Fruit fly (Drosophila melanogaster): ENCODE data around the gene CG33493.

CG33493 gene

DNA sequence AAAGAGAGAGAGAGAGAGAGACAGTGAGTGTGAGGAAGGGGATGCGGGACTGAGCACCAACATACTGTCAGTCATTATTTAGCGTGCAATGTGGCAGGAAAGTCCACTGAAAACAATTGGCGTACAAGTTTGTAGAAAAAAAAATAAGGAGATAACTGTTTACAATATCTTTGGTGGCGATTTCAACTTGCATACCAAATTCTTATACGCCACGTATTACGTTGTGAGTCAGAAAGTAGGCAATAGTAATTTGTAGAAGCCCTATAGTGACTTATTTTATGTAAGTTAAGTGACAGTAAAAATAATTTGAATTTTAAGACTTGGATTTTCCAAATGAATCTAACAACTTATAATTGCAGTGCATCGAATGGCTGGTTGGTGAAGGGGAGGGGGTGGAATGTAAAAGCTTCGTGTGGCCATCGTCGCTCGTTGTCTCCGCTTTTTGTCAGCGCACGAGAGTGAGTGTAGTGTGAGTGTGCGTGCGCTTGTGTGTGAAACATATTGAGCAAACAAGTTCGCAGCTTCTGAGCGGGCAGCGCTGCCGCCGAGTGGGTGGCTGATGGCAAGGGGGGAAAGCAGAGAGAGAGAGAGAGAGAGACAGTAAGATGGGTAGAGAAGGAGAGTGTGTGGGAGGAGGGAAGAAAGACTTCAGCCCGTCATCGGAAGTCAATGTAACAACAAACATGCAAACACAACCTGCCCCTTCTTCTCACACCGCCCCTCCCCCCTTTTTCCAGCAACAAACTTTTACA, 46.9 kb upstream of the CG33493 start (continued):
- TF ChIP-seq Atf-2 (GFP tag; optimal IDR thresholded peaks at IDR 0.05) = peak; percentile 89
- peak; percentile 50 to 89 for TF ChIP-seq bsh (GFP tag; optimal IDR thresholded peaks at IDR 0.05)
- peak; percentile 94 for TF ChIP-seq repo (GFP tag; optimal IDR thresholded peaks at IDR 0.05)
- no peak; the same call in 1 of the 2 replicates for TF ChIP-seq bbx (GFP tag; IDR thresholded peaks at IDR 0.05; ENCODE audit: partially characterized antibody)
- peak; percentile 97 for TF ChIP-seq CG5180 (GFP tag; optimal IDR thresholded peaks at IDR 0.05)
- peak; percentile 41 for TF ChIP-seq exex (tag; optimal IDR thresholded peaks at IDR 0.05)
- TF ChIP-seq CG3847 (GFP tag; IDR thresholded peaks at IDR 0.05) = peak; percentile 89
- TF ChIP-seq sqz (GFP tag; optimal IDR thresholded peaks at IDR 0.05) = peak; percentile 79
- TF ChIP-seq CG7357 (GFP tag; IDR thresholded peaks at IDR 0.05) = peak; percentile 89
- TF ChIP-seq trh (GFP tag; optimal IDR thresholded peaks at IDR 0.05) = peak; percentile 80
- TF ChIP-seq sr (GFP tag; IDR thresholded peaks at IDR 0.05) = peak; percentile 96
- peak; percentile 77 for TF ChIP-seq ara (GFP tag; IDR thresholded peaks at IDR 0.05)
- TF ChIP-seq CG34376 (GFP tag; optimal IDR thresholded peaks at IDR 0.05) = peak; percentile 76
- TF ChIP-seq peb (GFP tag; IDR thresholded peaks at IDR 0.05) = peak; percentile 81; the same call in 1 of the 2 replicates
- peak; percentile 11 for TF ChIP-seq pzg (GFP tag; optimal IDR thresholded peaks at IDR 0.05)
- TF ChIP-seq CG1647 (GFP tag; optimal IDR thresholded peaks at IDR 0.05) = peak; percentile 91
- TF ChIP-seq ab (GFP tag; optimal IDR thresholded peaks at IDR 0.05) = peak; percentile 83
- TF ChIP-seq ftz-f1 (GFP tag; optimal IDR thresholded peaks at IDR 0.05) = peak; percentile 23
- TF ChIP-seq Dip2 (GFP tag; IDR thresholded peaks at IDR 0.05) = peak; percentile 32; the same call in 1 of the 2 replicates
- peak; percentile 56; the same call in 1 of the 2 replicates for TF ChIP-seq NFAT (GFP tag; IDR thresholded peaks at IDR 0.05)
- peak; percentile 92 for TF ChIP-seq CG14710 (tag; optimal IDR thresholded peaks at IDR 0.05)
- TF ChIP-seq Dfd (GFP tag; optimal IDR thresholded peaks at IDR 0.05) = no peak
- peak; percentile 88 for TF ChIP-seq ATbp (GFP tag; optimal IDR thresholded peaks at IDR 0.05)
- peak; percentile 92 for TF ChIP-seq CG8478 (optimal IDR thresholded peaks at IDR 0.05)
- peak; percentile 88 for TF ChIP-seq Mrtf (GFP tag; IDR thresholded peaks at IDR 0.05)
- peak; percentile 86 for TF ChIP-seq Dip3 (GFP tag; optimal IDR thresholded peaks at IDR 0.05)
- TF ChIP-seq so (GFP tag; IDR thresholded peaks at IDR 0.05) = peak; percentile 91; the same call in 2 of the 3 replicates
- no peak for TF ChIP-seq Opbp (GFP tag; IDR thresholded peaks at IDR 0.05; ENCODE audit: partially characterized antibody)
- TF ChIP-seq gt (GFP tag; IDR thresholded peaks at IDR 0.05) = peak; percentile 67; the same call in 1 of the 2 replicates
- peak; percentile 97 for TF ChIP-seq CG7839 (tag; optimal IDR thresholded peaks at IDR 0.05)
- TF ChIP-seq ssp (GFP tag; IDR thresholded peaks at IDR 0.05) = peak; percentile 83; the same call in 1 of the 2 replicates
- peak; percentile 67 for TF ChIP-seq Nf-YB (GFP tag; optimal IDR thresholded peaks at IDR 0.05)
- TF ChIP-seq knrl (GFP tag; IDR thresholded peaks at IDR 0.05; ENCODE audit: partially characterized antibody) = peak; percentile 30; the same call in 1 of the 3 replicates
- TF ChIP-seq oc (tag; optimal IDR thresholded peaks at IDR 0.05) = peak; percentile 70
- peak; percentile 70 for TF ChIP-seq CG10431 (GFP tag; optimal IDR thresholded peaks at IDR 0.05)
- peak; percentile 87 for TF ChIP-seq CG13775 (GFP tag; optimal IDR thresholded peaks at IDR 0.05)
- TF ChIP-seq nau (GFP tag; optimal IDR thresholded peaks at IDR 0.05) = peak; percentile 95
- TF ChIP-seq CG6654 (GFP tag; optimal IDR thresholded peaks at IDR 0.05) = peak; percentile 87
- peak; percentile 61 for TF ChIP-seq CG31365 (tag; optimal IDR thresholded peaks at IDR 0.05)
- peak; percentile 97 for TF ChIP-seq CG7556 (GFP tag; optimal IDR thresholded peaks at IDR 0.05)
- 0 out of 2 replicates have a peak, but pooled peaks have one; percentile 49 for TF ChIP-seq chm (GFP tag; IDR thresholded peaks at IDR 0.05)
- peak; percentile 88 to 91 for TF ChIP-seq chif (GFP tag; optimal IDR thresholded peaks at IDR 0.05)
- no peak for TF ChIP-seq sc (optimal IDR thresholded peaks at IDR 0.05)
- TF ChIP-seq sc (GFP tag; optimal IDR thresholded peaks at IDR 0.05) = peak; percentile 80
- peak; percentile 85 for TF ChIP-seq CG6854 (GFP tag; optimal IDR thresholded peaks at IDR 0.05)
- TF ChIP-seq CG9797 (GFP tag; optimal IDR thresholded peaks at IDR 0.05) = peak; percentile 40
- TF ChIP-seq CG14860 (GFP tag; IDR thresholded peaks at IDR 0.05; ENCODE audit: partially characterized antibody) = no peak
- TF ChIP-seq fru (optimal IDR thresholded peaks at IDR 0.05) = no peak
- peak; percentile 96 for TF ChIP-seq stc (GFP tag; IDR thresholded peaks at IDR 0.05)

Measured in whole organism, embryonic.